Worm (Caenorhabditis elegans): ENCODE measurements around the gene acbp-3.

Gene acbp-3

ce11 chrX:10924031-10924430 lies 21.0 kb downstream of the acbp-3 start:
- no peak for TF ChIP-seq dao-5 (tag; optimal IDR thresholded peaks at IDR 0.05)
- no peak for TF ChIP-seq W03F9.2 (tag; optimal IDR thresholded peaks at IDR 0.05)
- TF ChIP-seq him-1 (tag; optimal IDR thresholded peaks at IDR 0.05): no peak

DNA sequence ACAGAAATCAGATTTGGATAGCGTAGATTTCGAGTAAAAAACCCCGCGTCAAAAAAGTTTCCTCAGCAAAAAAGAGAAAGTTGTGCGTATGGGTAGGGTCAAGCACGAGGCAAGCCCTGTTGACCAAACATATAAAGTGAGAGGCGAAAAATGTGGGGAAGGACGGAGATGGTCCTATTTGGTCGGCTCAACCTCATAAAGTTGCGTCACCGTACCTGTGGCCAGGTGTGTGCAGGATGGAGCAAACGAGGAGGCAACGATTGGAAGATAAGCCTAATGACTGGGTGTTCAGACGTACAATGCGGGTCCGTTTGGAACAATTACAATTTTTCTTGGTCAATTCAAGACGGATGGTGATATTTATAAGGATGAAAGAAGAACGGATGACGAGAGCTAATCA lies 24.1 kb downstream of the acbp-3 start:
- no peak for TF ChIP-seq W03F9.2 (tag; optimal IDR thresholded peaks at IDR 0.05)
- TF ChIP-seq him-1 (tag; optimal IDR thresholded peaks at IDR 0.05): no peak
- no peak for TF ChIP-seq dao-5 (tag; optimal IDR thresholded peaks at IDR 0.05)

- TF ChIP-seq W03F9.2 (tag; optimal IDR thresholded peaks at IDR 0.05) (no peak), dao-5 (tag; optimal IDR thresholded peaks at IDR 0.05) (no peak), him-1 (tag; optimal IDR thresholded peaks at IDR 0.05) (no peak)
Measured at ce11 chrX:10928948-10929563, 26.0 kb downstream of the acbp-3 start, which contains the start of gene dgn-1. Gene dgn-1, minus strand, starts transcription at chrX:10928998.

DNA sequence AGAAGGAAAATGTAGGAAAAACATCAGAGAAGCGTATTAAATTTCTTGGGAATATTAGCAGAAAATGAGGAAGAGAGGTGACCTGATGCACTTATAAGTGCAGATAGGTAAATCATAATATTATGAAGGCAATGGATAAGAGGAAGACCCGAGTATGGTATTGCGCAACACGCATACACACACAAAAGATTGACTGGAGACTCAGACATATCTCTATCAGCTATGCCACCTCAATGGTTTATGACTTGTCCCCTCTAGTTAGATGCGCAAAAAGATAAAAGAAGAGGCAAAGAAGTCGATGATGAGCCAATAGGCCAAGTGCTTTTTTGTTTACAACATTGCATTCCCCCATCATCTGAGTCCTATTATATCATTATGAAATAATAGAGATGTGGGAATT lies 29.0 kb downstream of the acbp-3 start:
- no peak for TF ChIP-seq W03F9.2 (tag; optimal IDR thresholded peaks at IDR 0.05)
- TF ChIP-seq dao-5 (tag; optimal IDR thresholded peaks at IDR 0.05): no peak
- no peak for TF ChIP-seq him-1 (tag; optimal IDR thresholded peaks at IDR 0.05)

DNA sequence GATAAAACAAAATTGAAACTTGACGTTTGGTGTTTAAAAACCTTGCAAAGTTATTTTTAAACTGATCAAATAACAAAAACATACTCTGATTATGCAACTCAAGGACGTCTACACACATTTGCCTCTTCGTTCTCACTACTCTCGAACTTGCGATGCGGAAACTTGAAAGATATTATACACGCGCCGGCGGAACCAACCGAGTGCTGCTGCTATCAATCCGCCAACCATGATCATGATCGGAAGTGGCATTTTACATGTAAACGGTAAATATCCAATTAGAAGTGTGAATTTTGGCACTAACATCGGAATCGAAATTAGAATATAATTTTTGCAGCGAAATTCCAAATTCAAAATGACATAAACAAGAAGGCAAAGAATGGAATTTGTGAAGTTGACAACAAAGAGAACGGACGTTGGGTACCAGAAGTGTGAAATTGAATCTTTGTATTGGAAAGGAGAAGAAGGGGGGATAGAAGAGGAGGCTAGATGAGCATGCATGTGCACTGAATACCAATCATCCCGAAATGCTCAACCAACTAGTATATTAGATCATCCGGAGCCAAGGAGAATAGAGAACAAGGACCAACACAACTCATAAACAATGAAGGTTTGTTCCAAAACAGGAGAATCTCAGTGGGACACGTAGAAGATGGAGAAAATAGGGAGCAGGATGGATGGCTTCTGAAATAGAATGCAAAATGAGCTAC lies 30.4 kb downstream of the acbp-3 start:
- no peak for TF ChIP-seq W03F9.2 (tag; optimal IDR thresholded peaks at IDR 0.05)
- no peak for TF ChIP-seq dao-5 (tag; optimal IDR thresholded peaks at IDR 0.05)
- TF ChIP-seq him-1 (tag; optimal IDR thresholded peaks at IDR 0.05): no peak

- TF ChIP-seq dao-5 (tag; optimal IDR thresholded peaks at IDR 0.05): no peak
- no peak for TF ChIP-seq W03F9.2 (tag; optimal IDR thresholded peaks at IDR 0.05)
- TF ChIP-seq him-1 (tag; optimal IDR thresholded peaks at IDR 0.05): no peak
Measured at ce11 chrX:10941255-10941654, 38.2 kb downstream of the acbp-3 start, which contains the start of gene pho-7. Gene pho-7, minus strand, starts transcription at chrX:10941355.

- TF ChIP-seq dao-5 (tag; optimal IDR thresholded peaks at IDR 0.05) (no peak), W03F9.2 (tag; optimal IDR thresholded peaks at IDR 0.05) (no peak), him-1 (tag; optimal IDR thresholded peaks at IDR 0.05) (no peak)
Measured at ce11 chrX:10948852-10949251, 45.8 kb downstream of the acbp-3 start, which contains the start of gene T21B6.3. Gene T21B6.3, minus strand, starts transcription at chrX:10948952.

DNA sequence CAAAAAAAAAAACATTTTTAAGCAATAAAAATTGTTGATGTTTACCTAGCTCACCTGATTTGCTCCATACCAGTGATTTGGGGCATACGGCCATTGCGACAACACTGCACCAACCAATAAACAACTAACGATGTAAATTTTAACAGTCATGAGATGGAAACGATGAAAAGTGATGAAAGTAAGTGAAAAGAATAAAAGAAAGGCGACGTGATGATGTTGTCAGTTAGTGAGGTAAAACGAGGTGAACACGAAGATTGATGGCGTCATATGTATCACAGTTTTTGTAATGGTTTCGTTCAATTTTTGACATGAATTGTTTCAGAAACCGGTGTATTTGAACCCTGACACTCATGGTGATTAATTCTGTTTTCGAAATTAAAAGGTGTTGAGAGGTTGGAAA lies 48.1 kb downstream of the acbp-3 start, which contains the start of gene K09C8.7:
K09C8.7 (minus strand) TSS at position 226 of the 400 bp plus-strand sequence.
- no peak for TF ChIP-seq him-1 (tag; optimal IDR thresholded peaks at IDR 0.05)
- no peak for TF ChIP-seq dao-5 (tag; optimal IDR thresholded peaks at IDR 0.05)
- TF ChIP-seq W03F9.2 (tag; optimal IDR thresholded peaks at IDR 0.05): no peak

DNA sequence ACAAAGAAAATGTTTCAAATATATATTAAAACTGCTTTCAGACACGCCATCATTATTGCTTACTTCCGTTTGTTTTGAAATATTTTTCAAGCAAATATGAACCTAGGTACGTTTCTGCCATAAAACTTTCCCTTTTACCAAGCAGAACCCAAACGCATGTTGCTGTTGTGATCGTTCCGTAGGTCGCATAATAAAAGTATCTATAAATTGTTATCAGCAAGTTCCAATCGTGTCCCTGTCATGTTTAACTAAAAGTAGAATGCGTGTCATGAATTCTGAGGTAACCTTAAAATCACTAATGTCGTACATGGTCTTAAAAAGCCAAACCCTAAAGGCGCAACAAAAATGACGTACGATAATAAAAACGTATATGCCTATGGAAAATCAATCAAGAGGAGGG lies 48.9 kb downstream of the acbp-3 start:
- no peak for TF ChIP-seq him-1 (tag; optimal IDR thresholded peaks at IDR 0.05)
- no peak for TF ChIP-seq W03F9.2 (tag; optimal IDR thresholded peaks at IDR 0.05)
- TF ChIP-seq dao-5 (tag; optimal IDR thresholded peaks at IDR 0.05): no peak

ce11 chrX:10953834-10954233 lies 50.8 kb downstream of the acbp-3 start, which contains the start of gene pbo-4:
Gene pbo-4, plus strand, starts transcription at chrX:10954134.
- TF ChIP-seq dao-5 (tag; optimal IDR thresholded peaks at IDR 0.05) (no peak), W03F9.2 (tag; optimal IDR thresholded peaks at IDR 0.05) (no peak), him-1 (tag; optimal IDR thresholded peaks at IDR 0.05) (no peak)

Measured in whole organism, L4/young adult.